Fruit fly (Drosophila melanogaster) whole organism, embryonic: Measurements from ENCODE around the gene InR.

Source experiments
- Atf6 ChIP-seq: fragments of 200-800 bp; sonication (Bioruptor generic); IDR thresholded peaks from 2 replicates; pipeline ENCODE4 v1.3.6; 2022; ENCODE audit warnings: missing biosample characterization, missing genetic modification characterization
- CG10147 ChIP-seq: fragments of 200-800 bp; sonication (Bioruptor generic); optimal IDR thresholded peaks from 2 replicates; lab custom pipeline; 2019; ENCODE audit warnings: missing biosample characterization, mild to moderate bottlenecking, missing genetic modification characterization, moderate library complexity
- CG10543 ChIP-seq: fragments of 200-800 bp; sonication (Bioruptor generic); optimal IDR thresholded peaks from 3 replicates; lab custom pipeline; 2017; ENCODE audit warnings: missing biosample characterization, mild to moderate bottlenecking, missing genetic modification characterization, moderate library complexity
- CG12071 ChIP-seq: fragments of 200-800 bp; sonication (Bioruptor generic); optimal IDR thresholded peaks from 3 replicates; lab custom pipeline; 2018; ENCODE audit warnings: missing biosample characterization, mild to moderate bottlenecking, missing genetic modification characterization
- CG12104 ChIP-seq: fragments of 200-800 bp; sonication (Bioruptor generic); optimal IDR thresholded peaks from 3 replicates; lab custom pipeline; 2016; ENCODE audit warnings: missing biosample characterization, missing genetic modification characterization
- CG12236 ChIP-seq: fragments of 200-800 bp; sonication (Bioruptor generic); optimal IDR thresholded peaks from 2 replicates; lab custom pipeline; 2016; ENCODE audit warnings: missing biosample characterization, missing genetic modification characterization
- CG15011 ChIP-seq: fragments of 200-800 bp; sonication (Bioruptor generic); optimal IDR thresholded peaks from 3 replicates; lab custom pipeline; 2018; ENCODE audit warnings: missing biosample characterization, mild to moderate bottlenecking, missing genetic modification characterization
- CG17359 ChIP-seq: fragments of 200-800 bp; sonication (Bioruptor generic); optimal IDR thresholded peaks from 3 replicates; lab custom pipeline; 2018; ENCODE audit warnings: missing biosample characterization, mild to moderate bottlenecking, missing genetic modification characterization, moderate library complexity
- CG17385 ChIP-seq: fragments of 200-800 bp; sonication (Bioruptor generic); optimal IDR thresholded peaks from 3 replicates; lab custom pipeline; 2018; ENCODE audit warnings: missing biosample characterization, mild to moderate bottlenecking, missing genetic modification characterization
- CG18619 ChIP-seq: fragments of 200-800 bp; sonication (Bioruptor generic); optimal IDR thresholded peaks from 3 replicates; lab custom pipeline; 2017; ENCODE audit warnings: missing biosample characterization, mild to moderate bottlenecking, missing genetic modification characterization
- CG2116 ChIP-seq: fragments of 200-800 bp; sonication (Bioruptor generic); optimal IDR thresholded peaks from 3 replicates; lab custom pipeline; 2018; ENCODE audit warnings: missing biosample characterization, mild to moderate bottlenecking, missing genetic modification characterization
- CG4820 ChIP-seq: fragments of 200-800 bp; sonication (Bioruptor generic); optimal IDR thresholded peaks from 3 replicates; lab custom pipeline; 2016; ENCODE audit warnings: missing biosample characterization, missing genetic modification characterization
- CG9817 ChIP-seq: fragments of 200-800 bp; sonication (Bioruptor generic); optimal IDR thresholded peaks from 2 replicates; lab custom pipeline; 2018; ENCODE audit warnings: missing biosample characterization, mild to moderate bottlenecking, missing genetic modification characterization, moderate library complexity
- CoRest ChIP-seq: fragments of 200-800 bp; sonication (Bioruptor generic); optimal IDR thresholded peaks from 3 replicates; lab custom pipeline; 2018; ENCODE audit warnings: missing biosample characterization, mild to moderate bottlenecking, missing genetic modification characterization, moderate library complexity
- D19A ChIP-seq: fragments of 200-800 bp; optimal IDR thresholded peaks from 3 replicates; lab custom pipeline; 2019; ENCODE audit warnings: missing biosample characterization, mild to moderate bottlenecking, missing genetic modification characterization, moderate library complexity
- Eip74EF ChIP-seq, 2 experiments: fragments of 200-800 bp in 1 of 2; fragments of >200 bp in 1 of 2; sonication (Bioruptor generic) in 1 of 2; optimal IDR thresholded peaks; 2 replicates each; lab custom pipeline; 2017 to 2019; ENCODE audit warnings: missing biosample characterization in 2 of 2, missing genetic modification characterization in 2 of 2, mild to moderate bottlenecking in 1 of 2, moderate library complexity in 1 of 2
- Elba2 ChIP-seq: fragments of 200-800 bp; sonication (Bioruptor generic); optimal IDR thresholded peaks from 3 replicates; lab custom pipeline; 2016; ENCODE audit warnings: missing biosample characterization, missing genetic modification characterization
- Hmx ChIP-seq: fragments of 200-800 bp; sonication (Bioruptor generic); optimal IDR thresholded peaks from 2 replicates; lab custom pipeline; 2016; ENCODE audit warnings: missing biosample characterization, missing genetic modification characterization
- Hr78 ChIP-seq, 2 experiments: fragments of 200-800 bp in 1 of 2; fragments of >200 bp in 1 of 2; sonication (Bioruptor generic) in 1 of 2; optimal IDR thresholded peaks; 2 replicates each; lab custom pipeline; 2017 to 2019; ENCODE audit warnings: missing biosample characterization in 2 of 2, missing genetic modification characterization in 2 of 2, mild to moderate bottlenecking in 1 of 2, moderate library complexity in 1 of 2
- Kr ChIP-seq: fragments of 200-800 bp; sonication (Bioruptor generic); optimal IDR thresholded peaks from 2 replicates; lab custom pipeline; 2017; ENCODE audit warnings: missing biosample characterization, mild to moderate bottlenecking, missing genetic modification characterization
- Max ChIP-seq: fragments of 200-800 bp; sonication (Bioruptor generic); optimal IDR thresholded peaks from 2 replicates; lab custom pipeline; 2016; ENCODE audit warnings: missing biosample characterization, mild to moderate bottlenecking, missing genetic modification characterization
- Trl ChIP-seq, 3 experiments: fragments of >200 bp in 2 of 3; fragments of 200-800 bp in 1 of 3; sonication (Bioruptor generic) in 1 of 3; optimal IDR thresholded peaks; 2 replicates in 1 of 3; 3 replicates in 2 of 3; lab custom pipeline; 2016 to 2017; ENCODE audit warnings: missing biosample characterization in 1 of 3, missing genetic modification characterization in 1 of 3
- bab2 ChIP-seq: fragments of 200-800 bp; sonication (Bioruptor generic); optimal IDR thresholded peaks from 2 replicates; lab custom pipeline; 2016; ENCODE audit warnings: missing biosample characterization, missing genetic modification characterization
- bsh ChIP-seq, 2 experiments: fragments of 200-800 bp; sonication (Bioruptor generic); optimal IDR thresholded peaks; 2 replicates each; lab custom pipeline; 2017 to 2018; ENCODE audit warnings: mild to moderate bottlenecking in 2 of 2, missing biosample characterization in 2 of 2, missing genetic modification characterization in 2 of 2, moderate library complexity in 1 of 2
- cg ChIP-seq: fragments of 200-800 bp; sonication (Bioruptor generic); optimal IDR thresholded peaks from 3 replicates; lab custom pipeline; 2019; ENCODE audit warnings: missing biosample characterization, mild to moderate bottlenecking, missing genetic modification characterization, moderate library complexity
- croc ChIP-seq: fragments of 200-800 bp; sonication (Bioruptor generic); conservative IDR thresholded peaks from 3 replicates; pipeline ENCODE4 v1.3.6; 2022; ENCODE audit warnings: missing biosample characterization, missing genetic modification characterization
- gem ChIP-seq: fragments of 200-800 bp; sonication (Bioruptor generic); optimal IDR thresholded peaks from 2 replicates; lab custom pipeline; 2019; ENCODE audit warnings: missing biosample characterization, mild to moderate bottlenecking, missing genetic modification characterization, moderate library complexity
- hbn ChIP-seq: fragments of 200-800 bp; sonication (Bioruptor generic); IDR thresholded peaks from 2 replicates; pipeline ENCODE4 v1.3.6; 2022; ENCODE audit warnings: missing biosample characterization, missing genetic modification characterization; ENCODE audit not compliant: partially characterized antibody
- hkb ChIP-seq, 2 experiments: fragments of 200-800 bp in 1 of 2; fragments of >200 bp in 1 of 2; sonication (Bioruptor generic) in 1 of 2; IDR thresholded peaks in 1 of 2; optimal IDR thresholded peaks in 1 of 2; 2 replicates each; pipeline versions ENCODE4 v1.3.6 to Lab custom; 2017 to 2022; ENCODE audit warnings: missing biosample characterization in 1 of 2, missing genetic modification characterization in 1 of 2
- knrl ChIP-seq: fragments of 200-800 bp; sonication (Bioruptor generic); IDR thresholded peaks from 3 replicates; pipeline ENCODE4 v1.3.6; 2022; ENCODE audit warnings: missing biosample characterization, missing genetic modification characterization; ENCODE audit not compliant: partially characterized antibody
- lilli ChIP-seq: fragments of 200-800 bp; sonication (Bioruptor generic); optimal IDR thresholded peaks from 3 replicates; lab custom pipeline; 2016; ENCODE audit warnings: missing biosample characterization, missing genetic modification characterization
- nom ChIP-seq: fragments of 200-800 bp; sonication (Bioruptor generic); optimal IDR thresholded peaks from 2 replicates; lab custom pipeline; 2017; ENCODE audit warnings: missing biosample characterization, missing genetic modification characterization, mild to moderate bottlenecking, moderate library complexity, missing genetic modification reagents
- oc ChIP-seq: fragments of 200-800 bp; sonication (Bioruptor generic); optimal IDR thresholded peaks from 2 replicates; lab custom pipeline; 2018; ENCODE audit warnings: missing biosample characterization, mild to moderate bottlenecking, missing genetic modification characterization, moderate library complexity
- pros ChIP-seq: fragments of 200-800 bp; sonication (Bioruptor generic); optimal IDR thresholded peaks from 3 replicates; lab custom pipeline; 2019; ENCODE audit warnings: missing biosample characterization, mild to moderate bottlenecking, missing genetic modification characterization, moderate library complexity
- row ChIP-seq: fragments of 200-800 bp; sonication (Bioruptor generic); IDR thresholded peaks from 3 replicates; pipeline ENCODE4 v1.3.6; 2022; ENCODE audit warnings: missing biosample characterization, missing genetic modification characterization
- sc ChIP-seq, 3 experiments: fragments of >200 bp in 2 of 3; fragments of 200-800 bp in 1 of 3; sonication (Bioruptor generic) in 1 of 3; optimal IDR thresholded peaks; 2 replicates in 2 of 3; 3 replicates in 1 of 3; lab custom pipeline; 2017; ENCODE audit warnings: mild to moderate bottlenecking in 1 of 3, missing biosample characterization in 1 of 3, missing genetic modification characterization in 1 of 3, missing genetic modification reagents in 1 of 3
- sqz ChIP-seq: fragments of 200-800 bp; sonication (Bioruptor generic); optimal IDR thresholded peaks from 3 replicates; lab custom pipeline; 2018; ENCODE audit warnings: missing biosample characterization, mild to moderate bottlenecking, missing genetic modification characterization
- tin ChIP-seq: fragments of 200-800 bp; sonication (Bioruptor generic); optimal IDR thresholded peaks from 3 replicates; lab custom pipeline; 2016; ENCODE audit warnings: missing biosample characterization, missing genetic modification characterization
- tio ChIP-seq: fragments of 200-800 bp; sonication (Bioruptor generic); optimal IDR thresholded peaks from 2 replicates; lab custom pipeline; 2017; ENCODE audit warnings: missing biosample characterization, missing genetic modification characterization, inconsistent platforms
- tll ChIP-seq, 2 experiments: fragments of 200-800 bp in 1 of 2; fragments of >200 bp in 1 of 2; sonication (Bioruptor generic) in 1 of 2; optimal IDR thresholded peaks; 2 replicates each; lab custom pipeline; 2017 to 2019; ENCODE audit warnings: missing biosample characterization in 2 of 2, missing genetic modification characterization in 2 of 2, mild to moderate bottlenecking in 1 of 2, moderate library complexity in 1 of 2
- twi ChIP-seq: fragments of 200-800 bp; optimal IDR thresholded peaks from 2 replicates; lab custom pipeline; 2019; ENCODE audit warnings: missing biosample characterization, mild to moderate bottlenecking, missing genetic modification characterization, moderate library complexity
- wek ChIP-seq: fragments of 200-800 bp; sonication (Bioruptor generic); optimal IDR thresholded peaks from 3 replicates; lab custom pipeline; 2018; ENCODE audit warnings: missing biosample characterization, mild to moderate bottlenecking, missing genetic modification characterization, moderate library complexity
- zen ChIP-seq: fragments of 200-800 bp; sonication (Bioruptor generic); optimal IDR thresholded peaks from 3 replicates; lab custom pipeline; 2018; ENCODE audit warnings: missing biosample characterization, mild to moderate bottlenecking, missing genetic modification characterization, moderate library complexity

InR gene

DNA sequence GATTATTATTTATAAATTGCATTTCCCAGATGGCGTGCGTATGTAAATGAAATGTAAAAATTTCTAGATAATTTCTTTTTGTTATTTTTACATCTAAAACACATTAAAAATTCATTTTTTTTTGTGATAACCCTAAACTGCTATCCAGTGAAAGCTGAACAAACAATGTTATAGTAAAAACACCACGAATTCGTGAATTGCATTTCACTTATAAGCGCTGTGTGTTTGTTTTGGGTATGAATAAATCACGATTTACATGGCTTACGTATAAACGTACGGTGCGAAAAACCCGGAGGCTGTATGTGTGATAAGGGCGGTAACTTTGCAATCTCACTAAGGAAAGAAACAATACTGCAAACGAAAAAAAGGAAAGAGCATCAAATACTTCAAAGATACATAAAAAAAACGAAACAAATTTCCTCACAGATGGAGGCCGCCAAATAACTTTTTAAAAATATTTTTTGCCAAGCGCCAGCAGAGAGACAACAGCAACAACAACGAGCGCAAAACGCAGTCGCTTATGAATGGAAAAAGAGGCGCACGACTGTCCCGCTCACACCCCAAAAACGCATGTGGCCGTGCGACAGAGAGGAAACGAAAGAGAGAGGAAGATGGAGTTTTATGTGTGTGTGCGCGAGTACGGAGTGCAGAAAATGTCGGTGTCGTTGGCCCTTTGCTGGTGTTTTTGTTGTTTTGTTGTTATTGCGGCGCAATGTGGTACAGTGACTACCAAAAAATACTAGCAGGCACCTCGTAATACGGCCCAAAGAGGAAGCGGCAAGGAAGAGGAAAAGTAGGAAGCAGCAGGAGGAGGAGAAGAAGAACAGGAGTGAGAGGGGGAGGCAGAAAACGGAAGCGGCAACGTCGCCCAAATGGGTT is 12.7 kb downstream of the InR start (continued):
- no peak for TF ChIP-seq CG18619 (GFP tag; lab: Kevin White, UChicago)
- TF ChIP-seq nom (GFP tag; lab: Kevin White, UChicago): peak; percentile 68
- peak; percentile 45 for TF ChIP-seq D19A (tag; lab: Kevin White, UChicago)
- TF ChIP-seq cg (GFP tag; lab: Kevin White, UChicago): peak; percentile 87
- no peak for TF ChIP-seq CG17359 (tag; lab: Kevin White, UChicago)
- no peak for TF ChIP-seq sc (optimal IDR thresholded peaks at IDR 0.05; lab: Kevin White, UChicago)
- TF ChIP-seq sc (GFP tag; optimal IDR thresholded peaks at IDR 0.05; lab: Kevin White, UChicago): no peak
- TF ChIP-seq CG12071 (GFP tag; lab: Kevin White, UChicago): no peak
- peak; percentile 41 for TF ChIP-seq zen (tag; lab: Kevin White, UChicago)
- peak; percentile 86 for TF ChIP-seq Kr (GFP tag; lab: Kevin White, UChicago)
- TF ChIP-seq Eip74EF (GFP tag; optimal IDR thresholded peaks at IDR 0.05; lab: Kevin White, UChicago): no peak
- TF ChIP-seq hbn (GFP tag; lab: Robert Waterston, UW): no peak
- no peak for TF ChIP-seq bab2 (GFP tag; lab: Kevin White, UChicago)
- no peak for TF ChIP-seq CG15011 (GFP tag; lab: Kevin White, UChicago)
- TF ChIP-seq Hmx: no peak
- no peak for TF ChIP-seq CG12236
- peak; percentile 71 for TF ChIP-seq sqz (GFP tag; lab: Kevin White, UChicago)
- no peak for TF ChIP-seq knrl (GFP tag; lab: Robert Waterston, UW)
- no peak for TF ChIP-seq Max (GFP tag; lab: Kevin White, UChicago)
- TF ChIP-seq CoRest (tag; lab: Kevin White, UChicago): no peak
- no peak for TF ChIP-seq croc (GFP tag; lab: Robert Waterston, UW)
- peak; percentile 16 for TF ChIP-seq gem (tag; lab: Kevin White, UChicago)
- no peak for TF ChIP-seq row
- peak; percentile 46 for TF ChIP-seq CG17385 (GFP tag; lab: Kevin White, UChicago)
- TF ChIP-seq twi (tag; lab: Kevin White, UChicago): peak; percentile 75
- TF ChIP-seq CG4820 (GFP tag; lab: Kevin White, UChicago): peak; percentile 64
- no peak for TF ChIP-seq wek (GFP tag; lab: Kevin White, UChicago)
- TF ChIP-seq CG2116: no peak

- TF ChIP-seq Hr78 (GFP tag; optimal IDR thresholded peaks at IDR 0.05; lab: Kevin White, UChicago): peak in 1 of 2 experiments; percentile 80
- no peak for TF ChIP-seq CG10543
- no peak for TF ChIP-seq hbn (GFP tag; lab: Robert Waterston, UW)
- TF ChIP-seq CG17359 (tag; lab: Kevin White, UChicago): no peak
- no peak for TF ChIP-seq hkb (optimal IDR thresholded peaks at IDR 0.05; lab: Kevin White, UChicago)
- TF ChIP-seq hkb (GFP tag; IDR thresholded peaks at IDR 0.05; lab: Robert Waterston, UW): no peak
- no peak for TF ChIP-seq oc
- TF ChIP-seq bsh (GFP tag; optimal IDR thresholded peaks at IDR 0.05; lab: Kevin White, UChicago): peak in 1 of 2 experiments; percentile 99
- no peak for TF ChIP-seq Hmx
- TF ChIP-seq lilli (GFP tag; lab: Kevin White, UChicago): no peak
- peak; percentile 71 for TF ChIP-seq cg (GFP tag; lab: Kevin White, UChicago)
- no peak for TF ChIP-seq tio (GFP tag; lab: Kevin White, UChicago)
- no peak for TF ChIP-seq CG12104 (GFP tag; lab: Kevin White, UChicago)
- TF ChIP-seq tll (GFP tag; optimal IDR thresholded peaks at IDR 0.05; lab: Kevin White, UChicago): peak in 1 of 2 experiments; percentile 61
- TF ChIP-seq CG10147 (GFP tag; lab: Kevin White, UChicago): no peak
- no peak for TF ChIP-seq tin (GFP tag; lab: Kevin White, UChicago)
- TF ChIP-seq Atf6 (GFP tag; lab: Robert Waterston, UW): no peak
- no peak for TF ChIP-seq Elba2 (GFP tag; lab: Kevin White, UChicago)
- TF ChIP-seq CG9817 (tag; lab: Kevin White, UChicago): no peak
- peak; percentile 87 for TF ChIP-seq pros (GFP tag; lab: Kevin White, UChicago)
- peak; percentile 84 to 96 for TF ChIP-seq Trl (optimal IDR thresholded peaks at IDR 0.05; lab: Kevin White, UChicago)
- no peak for TF ChIP-seq Trl (GFP tag; optimal IDR thresholded peaks at IDR 0.05; lab: Kevin White, UChicago)
Measured at dm6 chr3R:21605291-21605898, 13.7 kb downstream of the InR start.
